Worm (Caenorhabditis elegans) whole organism, L4/young adult: ENCODE measurements around the gene akap-1.

Experiments
- W03F9.2 ChIP-seq: fragments of 150-350 bp; optimal IDR thresholded peaks from 2 replicates; lab custom pipeline; 2014; ENCODE audit warnings: missing biosample characterization, missing genetic modification characterization
- dao-5 ChIP-seq: sonication (generic microtip); optimal IDR thresholded peaks from 2 replicates; lab custom pipeline; 2016; ENCODE audit warnings: missing genotype, missing genetic modification characterization, moderate library complexity, missing compliant biosample characterization
- him-1 ChIP-seq: sonication (generic microtip); optimal IDR thresholded peaks from 2 replicates; lab custom pipeline; 2016; ENCODE audit warnings: missing genotype, missing genetic modification reagents, missing genetic modification characterization, missing compliant biosample characterization

The akap-1 gene

ce11 chrIII:6361560-6361959 lies 8.4 kb downstream of the akap-1 start:
- TF ChIP-seq W03F9.2 (tag; lab: Kevin White, UChicago) (no peak), dao-5 (tag; lab: Kevin White, UChicago) (no peak), him-1 (tag; lab: Kevin White, UChicago) (no peak)

ce11 chrIII:6362323-6362922 lies 9.2 kb downstream of the akap-1 start:
- no peak for TF ChIP-seq him-1 (tag; lab: Kevin White, UChicago)

- no peak for TF ChIP-seq him-1 (tag; lab: Kevin White, UChicago)
- no peak for TF ChIP-seq dao-5 (tag; lab: Kevin White, UChicago)
- TF ChIP-seq W03F9.2 (tag; lab: Kevin White, UChicago): no peak
Observed at ce11 chrIII:6364395-6364794, 11.2 kb downstream of the akap-1 start.

ce11 chrIII:6367712-6368111 lies 14.5 kb downstream of the akap-1 start, which contains the start of the genes C56G2.15 and thoc-2:
Gene C56G2.15, minus strand, starts transcription at chrIII:6367899.
Gene thoc-2, plus strand, starts transcription at chrIII:6368042.
- TF ChIP-seq him-1 (tag; lab: Kevin White, UChicago): no peak
- TF ChIP-seq W03F9.2 (tag; lab: Kevin White, UChicago): no peak
- no peak for TF ChIP-seq dao-5 (tag; lab: Kevin White, UChicago)

- TF ChIP-seq dao-5 (tag; lab: Kevin White, UChicago) (no peak), W03F9.2 (tag; lab: Kevin White, UChicago) (no peak), him-1 (tag; lab: Kevin White, UChicago) (no peak)
Observed at ce11 chrIII:6368524-6368923, 15.3 kb downstream of the akap-1 start.

ce11 chrIII:6373850-6374474 lies 20.8 kb downstream of the akap-1 start:
- TF ChIP-seq W03F9.2 (tag; lab: Kevin White, UChicago) (no peak), dao-5 (tag; lab: Kevin White, UChicago) (no peak), him-1 (tag; lab: Kevin White, UChicago) (no peak)

- TF ChIP-seq dao-5 (tag; lab: Kevin White, UChicago) (no peak), W03F9.2 (tag; lab: Kevin White, UChicago) (peak; percentile 69)
Observed at ce11 chrIII:6374947-6375415, 21.8 kb downstream of the akap-1 start, which contains the start of the genes rps-13 and nfx-1. Gene rps-13, minus strand, starts transcription at chrIII:6374997. Gene nfx-1, plus strand, starts transcription at chrIII:6375379.

- TF ChIP-seq dao-5 (tag; lab: Kevin White, UChicago): no peak
- TF ChIP-seq him-1 (tag; lab: Kevin White, UChicago): no peak
- no peak for TF ChIP-seq W03F9.2 (tag; lab: Kevin White, UChicago)
Observed at ce11 chrIII:6379129-6379528, 25.9 kb downstream of the akap-1 start, which contains the start of gene C16A3.6. Gene C16A3.6, plus strand, starts transcription at chrIII:6379212.

- TF ChIP-seq W03F9.2 (tag; lab: Kevin White, UChicago) (no peak), him-1 (tag; lab: Kevin White, UChicago) (no peak), dao-5 (tag; lab: Kevin White, UChicago) (no peak)
Observed at ce11 chrIII:6380472-6380871, 27.3 kb downstream of the akap-1 start, which contains the start of gene C16A3.5. Gene C16A3.5, plus strand, starts transcription at chrIII:6380772.

ce11 chrIII:6381584-6382391 lies 28.6 kb downstream of the akap-1 start, which contains the start of gene znf-622:
Gene znf-622, plus strand, starts transcription at chrIII:6381634.
- TF ChIP-seq him-1 (tag; lab: Kevin White, UChicago) (no peak), W03F9.2 (tag; lab: Kevin White, UChicago) (no peak), dao-5 (tag; lab: Kevin White, UChicago) (no peak)

ce11 chrIII:6382987-6383602 lies 29.9 kb downstream of the akap-1 start, which contains the start of gene let-716:
Gene let-716, plus strand, starts transcription at chrIII:6383552.
- TF ChIP-seq him-1 (tag; lab: Kevin White, UChicago) (no peak), W03F9.2 (tag; lab: Kevin White, UChicago) (no peak), dao-5 (tag; lab: Kevin White, UChicago) (no peak)

ce11 chrIII:6389533-6389932 lies 36.3 kb downstream of the akap-1 start, which contains the start of gene C16A3.2:
Gene C16A3.2, plus strand, starts transcription at chrIII:6389833.
- TF ChIP-seq W03F9.2 (tag; lab: Kevin White, UChicago) (no peak), dao-5 (tag; lab: Kevin White, UChicago) (no peak), him-1 (tag; lab: Kevin White, UChicago) (no peak)
